Fruit fly (Drosophila melanogaster): Measurements from ENCODE around the gene out.

out gene

dm6 chrX:19268484-19269068, 53.3 kb downstream of the out start, which contains the start of gene CG8010 (continued):
- TF ChIP-seq CG12391 (tag; optimal IDR thresholded peaks at IDR 0.05) (peak; percentile 17), CG10431 (GFP tag; optimal IDR thresholded peaks at IDR 0.05) (no peak), CG7963 (GFP tag; IDR thresholded peaks at IDR 0.05; ENCODE audit: partially characterized antibody) (peak; percentile 42; the same call in 1 of the 3 replicates), Eip74EF (GFP tag; optimal IDR thresholded peaks at IDR 0.05) (no peak), CG32532 (GFP tag; IDR thresholded peaks at IDR 0.05) (peak; percentile 33; the same call in 1 of the 2 replicates), Nf-YC (tag; optimal IDR thresholded peaks at IDR 0.05) (no peak), CG10209 (GFP tag; optimal IDR thresholded peaks at IDR 0.05) (no peak), CG11456 (GFP tag; IDR thresholded peaks at IDR 0.05) (peak; percentile 39; the same call in 1 of the 3 replicates), sim (GFP tag; IDR thresholded peaks at IDR 0.05) (no peak), ab (GFP tag; optimal IDR thresholded peaks at IDR 0.05) (no peak), CG30403 (GFP tag; optimal IDR thresholded peaks at IDR 0.05) (peak; percentile 25), CG7372 (GFP tag; IDR thresholded peaks at IDR 0.05) (no peak), nau (GFP tag; optimal IDR thresholded peaks at IDR 0.05) (no peak), bigmax (GFP tag; optimal IDR thresholded peaks at IDR 0.05) (no peak), CG2120 (GFP tag; optimal IDR thresholded peaks at IDR 0.05) (peak; percentile 55), unpg (GFP tag; optimal IDR thresholded peaks at IDR 0.05) (no peak), Kr (GFP tag; optimal IDR thresholded peaks at IDR 0.05) (no peak), da (GFP tag; optimal IDR thresholded peaks at IDR 0.05) (peak; percentile 24), CG42726 (GFP tag; IDR thresholded peaks at IDR 0.05; ENCODE audit: partially characterized antibody) (peak; percentile 54), CG6683 (GFP tag; optimal IDR thresholded peaks at IDR 0.05) (no peak), Nf-YB (GFP tag; optimal IDR thresholded peaks at IDR 0.05) (no peak), Hand (GFP tag; optimal IDR thresholded peaks at IDR 0.05) (no peak), Xrp1 (GFP tag; IDR thresholded peaks at IDR 0.05) (no peak), CG17912 (GFP tag; optimal IDR thresholded peaks at IDR 0.05) (no peak), CG12236 (GFP tag; optimal IDR thresholded peaks at IDR 0.05) (no peak), Hey (tag; optimal IDR thresholded peaks at IDR 0.05) (no peak), CG18262 (tag; optimal IDR thresholded peaks at IDR 0.05) (no peak), nerfin-2 (GFP tag; IDR thresholded peaks at IDR 0.05; ENCODE audit: partially characterized antibody) (peak; percentile 42; the same call in 1 of the 2 replicates), MBD-R2 (GFP tag; IDR thresholded peaks at IDR 0.05) (peak; percentile 89), repo (GFP tag; optimal IDR thresholded peaks at IDR 0.05) (no peak), ap (GFP tag; IDR thresholded peaks at IDR 0.05) (no peak), Lpt (GFP tag; optimal IDR thresholded peaks at IDR 0.05) (no peak), seq (GFP tag; IDR thresholded peaks at IDR 0.05) (no peak), B-H2 (GFP tag; optimal IDR thresholded peaks at IDR 0.05) (peak; percentile 21), caup (GFP tag; optimal IDR thresholded peaks at IDR 0.05; ENCODE audit: severe bottlenecking) (no peak), YL-1 (GFP tag; optimal IDR thresholded peaks at IDR 0.05) (peak; percentile 71), sr (GFP tag; IDR thresholded peaks at IDR 0.05) (no peak), CG9932 (GFP tag; IDR thresholded peaks at IDR 0.05) (peak; percentile 56), sob (GFP tag; IDR thresholded peaks at IDR 0.05) (0 out of 2 replicates have a peak, but pooled peaks have one; percentile 24), CG17612 (GFP tag; IDR thresholded peaks at IDR 0.05) (no peak), row (GFP tag; IDR thresholded peaks at IDR 0.05) (peak; percentile 53), mld (GFP tag; IDR thresholded peaks at IDR 0.05; ENCODE audit: partially characterized antibody) (no peak), Spps (tag; optimal IDR thresholded peaks at IDR 0.05) (no peak), CG17328 (GFP tag; IDR thresholded peaks at IDR 0.05) (no peak), jumu (GFP tag; optimal IDR thresholded peaks at IDR 0.05) (no peak), CTCF (GFP tag; optimal IDR thresholded peaks at IDR 0.05) (peak; percentile 16), CG14710 (tag; optimal IDR thresholded peaks at IDR 0.05) (peak; percentile 45), gce (GFP tag; IDR thresholded peaks at IDR 0.05) (no peak), Nf-YA (GFP tag; IDR thresholded peaks at IDR 0.05) (peak; percentile 39; the same call in 1 of the 2 replicates), Pdp1 (GFP tag; optimal IDR thresholded peaks at IDR 0.05) (peak in 1 of 2 experiments; percentile 28)

Measured in whole organism, embryonic.